Worm (Caenorhabditis elegans) whole organism, L4/young adult: Measurements from ENCODE around the gene srw-54.

ENCODE experiments used
- W03F9.2 ChIP-seq: fragments of 150-350 bp; optimal IDR thresholded peaks from 2 replicates; lab custom pipeline; 2014; ENCODE audit warnings: missing biosample characterization, missing genetic modification characterization
- dao-5 ChIP-seq: sonication (generic microtip); optimal IDR thresholded peaks from 2 replicates; lab custom pipeline; 2016; ENCODE audit warnings: missing genotype, missing genetic modification characterization, moderate library complexity, missing compliant biosample characterization
- him-1 ChIP-seq: sonication (generic microtip); optimal IDR thresholded peaks from 2 replicates; lab custom pipeline; 2016; ENCODE audit warnings: missing genotype, missing genetic modification reagents, missing genetic modification characterization, missing compliant biosample characterization

Gene srw-54

ce11 chrV:16595140-16595791 lies 15.9 kb upstream of the srw-54 start, which contains the start of gene cpl-1:
cpl-1 (minus strand) TSS chrV:16595346.
- no peak for TF ChIP-seq W03F9.2
- TF ChIP-seq dao-5 (tag; lab: Kevin White, UChicago), result no peak
- TF ChIP-seq him-1 (tag; lab: Kevin White, UChicago), result no peak

- TF ChIP-seq him-1 (tag; lab: Kevin White, UChicago) (no peak), W03F9.2 (no peak), dao-5 (tag; lab: Kevin White, UChicago) (no peak)
These were observed 15.0 kb upstream of the srw-54 start for ce11 chrV:16596102-16596501.

ce11 chrV:16598437-16598836 lies 12.7 kb upstream of the srw-54 start:
- no peak for TF ChIP-seq him-1 (tag; lab: Kevin White, UChicago)
- no peak for TF ChIP-seq dao-5 (tag; lab: Kevin White, UChicago)
- no peak for TF ChIP-seq W03F9.2

- no peak for TF ChIP-seq dao-5 (tag; lab: Kevin White, UChicago)
- TF ChIP-seq W03F9.2, result no peak
- no peak for TF ChIP-seq him-1 (tag; lab: Kevin White, UChicago)
These were observed 11.3 kb upstream of the srw-54 start for ce11 chrV:16599835-16600234.

- no peak for TF ChIP-seq dao-5 (tag; lab: Kevin White, UChicago)
- no peak for TF ChIP-seq him-1 (tag; lab: Kevin White, UChicago)
- no peak for TF ChIP-seq W03F9.2
These were observed 10.5 kb upstream of the srw-54 start, which contains the start of gene T03E6.9 for ce11 chrV:16600623-16601022. T03E6.9 (minus strand) TSS chrV:16600723.

ce11 chrV:16603102-16603501 lies 8.0 kb upstream of the srw-54 start, which contains the start of gene T03E6.8:
T03E6.8 (minus strand) TSS chrV:16603202.
- TF ChIP-seq W03F9.2 (no peak), dao-5 (tag; lab: Kevin White, UChicago) (no peak), him-1 (tag; lab: Kevin White, UChicago) (no peak)

- TF ChIP-seq W03F9.2 (no peak), him-1 (tag; lab: Kevin White, UChicago) (no peak), dao-5 (tag; lab: Kevin White, UChicago) (no peak)
These were observed 6.8 kb upstream of the srw-54 start for ce11 chrV:16604301-16604700.

- TF ChIP-seq dao-5 (tag; lab: Kevin White, UChicago) (no peak), him-1 (tag; lab: Kevin White, UChicago) (no peak), W03F9.2 (no peak)
These were observed 5.7 kb upstream of the srw-54 start for ce11 chrV:16605463-16605862.

ce11 chrV:16606313-16606712 lies 4.8 kb upstream of the srw-54 start, which contains the start of gene Y32B12C.1:
Y32B12C.1 (plus strand) TSS chrV:16606613.
- TF ChIP-seq dao-5 (tag; lab: Kevin White, UChicago), result no peak
- TF ChIP-seq W03F9.2, result no peak

- no peak for TF ChIP-seq W03F9.2
- no peak for TF ChIP-seq dao-5 (tag; lab: Kevin White, UChicago)
- no peak for TF ChIP-seq him-1 (tag; lab: Kevin White, UChicago)
These were observed 2.7 kb upstream of the srw-54 start for ce11 chrV:16608478-16608877.

ce11 chrV:16610094-16610493 lies 1.0 kb upstream of the srw-54 start:
- TF ChIP-seq dao-5 (tag; lab: Kevin White, UChicago) (no peak), W03F9.2 (no peak), him-1 (tag; lab: Kevin White, UChicago) (no peak)

- TF ChIP-seq him-1 (tag; lab: Kevin White, UChicago) (no peak), dao-5 (tag; lab: Kevin White, UChicago) (no peak), W03F9.2 (no peak)
These were observed 6.3 kb downstream of the srw-54 start, which contains the start of gene Y70C5A.4 for ce11 chrV:16617462-16617861. Y70C5A.4 (plus strand) TSS chrV:16617762.

ce11 chrV:16620874-16621273 lies 9.7 kb downstream of the srw-54 start, which contains the start of gene Y70C5A.3:
Y70C5A.3 (minus strand) TSS chrV:16620923.
- TF ChIP-seq W03F9.2, result no peak

- TF ChIP-seq W03F9.2 (no peak), dao-5 (tag; lab: Kevin White, UChicago) (no peak), him-1 (tag; lab: Kevin White, UChicago) (no peak)
These were observed 10.8 kb downstream of the srw-54 start for ce11 chrV:16621894-16622293.

ce11 chrV:16622754-16623261 lies 11.7 kb downstream of the srw-54 start, which contains the start of gene Y70C5A.2:
Y70C5A.2 (minus strand) TSS chrV:16623211.
- no peak for TF ChIP-seq dao-5 (tag; lab: Kevin White, UChicago)
- TF ChIP-seq him-1 (tag; lab: Kevin White, UChicago), result no peak
- no peak for TF ChIP-seq W03F9.2
